Fruit fly (Drosophila melanogaster): ENCODE data around the gene CG33189.
A peak's percentile ranks its signal among the peaks of the same experiment; 100 is the strongest.

CG33189 gene

dm6 chr3R:8801126-8801762 lies 20.7 kb upstream of the CG33189 start, which contains the start of the genes Pif1A, Pif1B and CCT7 (continued):
- no peak for TF ChIP-seq jumu (GFP tag; optimal IDR thresholded peaks at IDR 0.05)
- no peak for TF ChIP-seq CG6254 (GFP tag; optimal IDR thresholded peaks at IDR 0.05)
- TF ChIP-seq Kr (GFP tag; optimal IDR thresholded peaks at IDR 0.05) = no peak
- no peak for TF ChIP-seq CG12942 (GFP tag; optimal IDR thresholded peaks at IDR 0.05)
- TF ChIP-seq CG18619 (GFP tag; optimal IDR thresholded peaks at IDR 0.05) = no peak
- no peak for TF ChIP-seq CG31388 (GFP tag; optimal IDR thresholded peaks at IDR 0.05)
- no peak for TF ChIP-seq Tbp (GFP tag; optimal IDR thresholded peaks at IDR 0.05)
- TF ChIP-seq pita (GFP tag; optimal IDR thresholded peaks at IDR 0.05) = no peak
- TF ChIP-seq toy (GFP tag; IDR thresholded peaks at IDR 0.05) = no peak
- peak; percentile 53 for TF ChIP-seq lilli (GFP tag; optimal IDR thresholded peaks at IDR 0.05)
- no peak for TF ChIP-seq ham (GFP tag; IDR thresholded peaks at IDR 0.05)
- peak; percentile 89 for TF ChIP-seq vnd (GFP tag; IDR thresholded peaks at IDR 0.05; ENCODE audit: partially characterized antibody)
- TF ChIP-seq Nf-YA (GFP tag; IDR thresholded peaks at IDR 0.05) = no peak
- no peak for TF ChIP-seq dmrt99B (tag; optimal IDR thresholded peaks at IDR 0.05)
- TF ChIP-seq sna (GFP tag; IDR thresholded peaks at IDR 0.05; ENCODE audit: partially characterized antibody) = peak; percentile 97
- TF ChIP-seq Atf3 (GFP tag; optimal IDR thresholded peaks at IDR 0.05) = peak; percentile 74
- TF ChIP-seq CG12104 (GFP tag; optimal IDR thresholded peaks at IDR 0.05) = no peak
- TF ChIP-seq HLH54F (GFP tag; optimal IDR thresholded peaks at IDR 0.05) = peak; percentile 25
- no peak for TF ChIP-seq CG10321 (GFP tag; IDR thresholded peaks at IDR 0.05)
- no peak for TF ChIP-seq slou (GFP tag; optimal IDR thresholded peaks at IDR 0.05)
- peak; percentile 17 for TF ChIP-seq ems (GFP tag; optimal IDR thresholded peaks at IDR 0.05)
- TF ChIP-seq CG7839 (tag; optimal IDR thresholded peaks at IDR 0.05) = no peak
- no peak for TF ChIP-seq CG15269 (tag; optimal IDR thresholded peaks at IDR 0.05)
- TF ChIP-seq GATAe (GFP tag; conservative IDR thresholded peaks at IDR 0.05) = no peak
- no peak for TF ChIP-seq CG6689 (GFP tag; IDR thresholded peaks at IDR 0.05)
- no peak for TF ChIP-seq CG17385 (GFP tag; optimal IDR thresholded peaks at IDR 0.05)
- no peak for TF ChIP-seq Dbx (GFP tag; IDR thresholded peaks at IDR 0.05)
- TF ChIP-seq bbx (GFP tag; IDR thresholded peaks at IDR 0.05; ENCODE audit: partially characterized antibody) = peak; percentile 87
- no peak for TF ChIP-seq Gsc (GFP tag; IDR thresholded peaks at IDR 0.05)
- TF ChIP-seq Ptx1 (GFP tag; IDR thresholded peaks at IDR 0.05) = no peak
- TF ChIP-seq seq (GFP tag; IDR thresholded peaks at IDR 0.05) = no peak
- peak; percentile 49; the same call in 1 of the 3 replicates for TF ChIP-seq mld (GFP tag; IDR thresholded peaks at IDR 0.05; ENCODE audit: partially characterized antibody)
- no peak for TF ChIP-seq Optix (GFP tag; IDR thresholded peaks at IDR 0.05)
- TF ChIP-seq CG17328 (GFP tag; IDR thresholded peaks at IDR 0.05) = no peak
- no peak for TF ChIP-seq btn (GFP tag; optimal IDR thresholded peaks at IDR 0.05)
- peak; percentile 26 for TF ChIP-seq CG12155 (GFP tag; optimal IDR thresholded peaks at IDR 0.05)
- TF ChIP-seq Atf-2 (GFP tag; optimal IDR thresholded peaks at IDR 0.05) = no peak
- peak; percentile 61 for TF ChIP-seq Max (GFP tag; optimal IDR thresholded peaks at IDR 0.05)
- peak; percentile 93 for TF ChIP-seq CG16813 (GFP tag; IDR thresholded peaks at IDR 0.05; ENCODE audit: partially characterized antibody)
- no peak for TF ChIP-seq gcm2 (GFP tag; optimal IDR thresholded peaks at IDR 0.05)
- TF ChIP-seq bowl (GFP tag; IDR thresholded peaks at IDR 0.05) = no peak
- TF ChIP-seq CG32767 (GFP tag; IDR thresholded peaks at IDR 0.05) = no peak
- peak; percentile 47 for TF ChIP-seq nmo (GFP tag; optimal IDR thresholded peaks at IDR 0.05)
- no peak for TF ChIP-seq HLHmδ (GFP tag; optimal IDR thresholded peaks at IDR 0.05)
- TF ChIP-seq ssp (GFP tag; IDR thresholded peaks at IDR 0.05) = no peak
- no peak for TF ChIP-seq CG4328 (GFP tag; optimal IDR thresholded peaks at IDR 0.05)
- no peak for TF ChIP-seq CG17612 (GFP tag; IDR thresholded peaks at IDR 0.05)
- no peak for TF ChIP-seq Oaz (GFP tag; IDR thresholded peaks at IDR 0.05)
- no peak for TF ChIP-seq Adf1 (GFP tag; IDR thresholded peaks at IDR 0.05)
- no peak for TF ChIP-seq sob (GFP tag; IDR thresholded peaks at IDR 0.05)
- no peak for TF ChIP-seq gro (GFP tag; optimal IDR thresholded peaks at IDR 0.05)
- no peak for TF ChIP-seq Lim3 (GFP tag; IDR thresholded peaks at IDR 0.05)

Measured in whole organism, embryonic.